Worm (Caenorhabditis elegans): ENCODE measurements around the gene T08A11.1.

- TF ChIP-seq unc-62 (GFP tag; optimal IDR thresholded peaks at IDR 0.05) (no peak), tbx-2 (tag; optimal IDR thresholded peaks at IDR 0.05) (no peak), nhr-25 (tag; optimal IDR thresholded peaks at IDR 0.05) (no peak), ztf-4 (tag; optimal IDR thresholded peaks at IDR 0.05) (no peak), fkh-2 (tag; optimal IDR thresholded peaks at IDR 0.05) (no peak), nhr-12 (tag; optimal IDR thresholded peaks at IDR 0.05) (no peak), nhr-28 (tag; optimal IDR thresholded peaks at IDR 0.05) (no peak), fos-1 (tag; optimal IDR thresholded peaks at IDR 0.05) (no peak), nhr-11 (tag; optimal IDR thresholded peaks at IDR 0.05) (no peak), ceh-82 (tag; optimal IDR thresholded peaks at IDR 0.05) (no peak), mdl-1 (tag; optimal IDR thresholded peaks at IDR 0.05) (no peak), skn-1 (tag; optimal IDR thresholded peaks at IDR 0.05) (no peak), fkh-10 (GFP tag; optimal IDR thresholded peaks at IDR 0.05) (no peak)
Measured at ce11 chrIII:4271059-4271458, 8.1 kb upstream of the T08A11.1 start.

Data from whole organism, L3 larva.